Fruit fly (Drosophila melanogaster): ENCODE results near the gene CG8578.

Gene CG8578

dm6 chrX:15803764-15804563 lies 40.3 kb upstream of the CG8578 start, which contains the start of the genes PGRP-LE and sd (continued):
- TF ChIP-seq CG17829 (tag; optimal IDR thresholded peaks at IDR 0.05) (no peak), crol (GFP tag; IDR thresholded peaks at IDR 0.05) (no peak), slp2 (GFP tag; optimal IDR thresholded peaks at IDR 0.05) (no peak), unc-4 (GFP tag; IDR thresholded peaks at IDR 0.05; ENCODE audit: partially characterized antibody) (no peak), hb (GFP tag; IDR thresholded peaks at IDR 0.05; ENCODE audit: partially characterized antibody) (no peak), Dll (GFP tag; IDR thresholded peaks at IDR 0.05; ENCODE audit: partially characterized antibody) (no peak; the same call in 3 of the 4 replicates), ken (GFP tag; IDR thresholded peaks at IDR 0.05) (no peak), pros (GFP tag; optimal IDR thresholded peaks at IDR 0.05) (no peak), kah (GFP tag; optimal IDR thresholded peaks at IDR 0.05) (no peak), CG6254 (GFP tag; optimal IDR thresholded peaks at IDR 0.05) (no peak), C15 (GFP tag; IDR thresholded peaks at IDR 0.05) (no peak), dm (GFP tag; optimal IDR thresholded peaks at IDR 0.05) (no peak), dysf (GFP tag; IDR thresholded peaks at IDR 0.05) (no peak), gsb-n (tag; optimal IDR thresholded peaks at IDR 0.05) (no peak), CG17328 (GFP tag; IDR thresholded peaks at IDR 0.05) (no peak), eve (GFP tag; optimal IDR thresholded peaks at IDR 0.05) (no peak), sd (tag; optimal IDR thresholded peaks at IDR 0.05) (peak; percentile 48), chinmo (GFP tag; IDR thresholded peaks at IDR 0.05; ENCODE audit: partially characterized antibody) (peak; percentile 72; the same call in 2 of the 4 replicates), trem (tag; optimal IDR thresholded peaks at IDR 0.05) (no peak), CG17802 (tag; optimal IDR thresholded peaks at IDR 0.05) (no peak), CG4730 (GFP tag; IDR thresholded peaks at IDR 0.05) (no peak), CG6813 (GFP tag; optimal IDR thresholded peaks at IDR 0.05) (no peak), CG13424 (tag; optimal IDR thresholded peaks at IDR 0.05) (peak; percentile 2), oc (tag; optimal IDR thresholded peaks at IDR 0.05) (no peak), CG13123 (GFP tag; optimal IDR thresholded peaks at IDR 0.05) (no peak), CG10147 (GFP tag; optimal IDR thresholded peaks at IDR 0.05) (peak; percentile 8), ranshi (GFP tag; IDR thresholded peaks at IDR 0.05) (no peak)

dm6 chrX:15804790-15805189 lies 39.5 kb upstream of the CG8578 start:
- TF ChIP-seq Drgx (GFP tag; IDR thresholded peaks at IDR 0.05): 0 out of 2 replicates have a peak, but pooled peaks have one; percentile 20
- no peak for TF ChIP-seq caup (GFP tag; optimal IDR thresholded peaks at IDR 0.05; ENCODE audit: severe bottlenecking)
- TF ChIP-seq row (GFP tag; IDR thresholded peaks at IDR 0.05): 0 out of 3 replicates have a peak, but pooled peaks have one; percentile 8
- no peak for TF ChIP-seq CG5180 (GFP tag; optimal IDR thresholded peaks at IDR 0.05)
- no peak for TF ChIP-seq Dip2 (GFP tag; IDR thresholded peaks at IDR 0.05)
- TF ChIP-seq CG11504 (tag; optimal IDR thresholded peaks at IDR 0.05): peak; percentile 8
- no peak for TF ChIP-seq CG12769 (tag; optimal IDR thresholded peaks at IDR 0.05)
- TF ChIP-seq inv (GFP tag; IDR thresholded peaks at IDR 0.05; ENCODE audit: partially characterized antibody): no peak
- no peak for TF ChIP-seq stc (GFP tag; IDR thresholded peaks at IDR 0.05)
- TF ChIP-seq CG6765 (GFP tag; optimal IDR thresholded peaks at IDR 0.05): peak; percentile 9
- TF ChIP-seq unc-4 (GFP tag; IDR thresholded peaks at IDR 0.05; ENCODE audit: partially characterized antibody): no peak
- TF ChIP-seq fd102C (GFP tag; optimal IDR thresholded peaks at IDR 0.05): no peak
- TF ChIP-seq CG2678 (tag; optimal IDR thresholded peaks at IDR 0.05): peak; percentile 10
- TF ChIP-seq CG11247 (GFP tag; IDR thresholded peaks at IDR 0.05): no peak
- TF ChIP-seq ase (GFP tag; IDR thresholded peaks at IDR 0.05): no peak
- no peak for TF ChIP-seq CG13287 (GFP tag; IDR thresholded peaks at IDR 0.05; ENCODE audit: partially characterized antibody)
- no peak for TF ChIP-seq disco-r (GFP tag; optimal IDR thresholded peaks at IDR 0.05)
- TF ChIP-seq odd (GFP tag; optimal IDR thresholded peaks at IDR 0.05): no peak
- no peak for TF ChIP-seq fru (optimal IDR thresholded peaks at IDR 0.05)

Measured in whole organism, embryonic.